Fruit fly (Drosophila melanogaster) whole organism, prepupa: ENCODE measurements around the gene CG14506.

Experiments used
- CG10669 ChIP-seq: fragments of 200-800 bp; sonication (Bioruptor generic); optimal IDR thresholded peaks from 3 replicates; lab custom pipeline; 2018; ENCODE audit warnings: missing biosample characterization, mild to moderate bottlenecking, missing genetic modification characterization, moderate library complexity
- Ets21C ChIP-seq: fragments of 200-800 bp; sonication (Bioruptor generic); optimal IDR thresholded peaks from 3 replicates; lab custom pipeline; 2016; ENCODE audit warnings: missing biosample characterization, missing genetic modification characterization
- Lpt ChIP-seq: fragments of 200-800 bp; sonication (Bioruptor generic); optimal IDR thresholded peaks from 3 replicates; lab custom pipeline; 2016; ENCODE audit warnings: missing biosample characterization, missing genetic modification characterization

dm6 chr3R:29293457-29293856, 3.5 kb downstream of the CG14506 start:
- no peak for TF ChIP-seq Lpt
- TF ChIP-seq Ets21C (GFP tag; lab: Kevin White, UChicago), result no peak
- TF ChIP-seq CG10669 (GFP tag; lab: Kevin White, UChicago), result no peak
